Worm (Caenorhabditis elegans) whole organism, midembryonic: ENCODE measurements around the gene hosl-1.

Experiments used
- T22C8.4 ChIP-seq: fragments of 200-800 bp; sonication (Bioruptor generic); IDR thresholded peaks from 2 replicates; pipeline ENCODE4 v1.3.6; 2022; ENCODE audit warnings: missing genetic modification characterization, missing compliant biosample characterization
- cog-1 ChIP-seq: sonication (generic microtip); optimal IDR thresholded peaks from 2 replicates; lab custom pipeline; 2016; ENCODE audit warnings: missing genetic modification characterization, missing compliant biosample characterization
- flt-1 ChIP-seq: fragments of 200-800 bp; sonication (Bioruptor generic); IDR thresholded peaks from 2 replicates; pipeline ENCODE4 v1.3.6; 2022; ENCODE audit warnings: missing genetic modification characterization, missing compliant biosample characterization
- klf-2 ChIP-seq: fragments of 200-800 bp; sonication (Bioruptor generic); conservative IDR thresholded peaks from 2 replicates; pipeline ENCODE4 v1.3.6; 2022; ENCODE audit warnings: missing genetic modification reagents, missing genetic modification characterization, missing compliant biosample characterization
- med-1 ChIP-seq: sonication (generic microtip); optimal IDR thresholded peaks from 2 replicates; lab custom pipeline; 2017; ENCODE audit warnings: missing genetic modification characterization, mild to moderate bottlenecking, missing compliant biosample characterization, antibody characterized with exemption, missing genetic modification reagents; ENCODE audit not compliant: insufficient read depth
- ref-1 ChIP-seq: fragments of 200-800 bp; sonication (Bioruptor generic); conservative IDR thresholded peaks from 2 replicates; pipeline ENCODE4 v1.3.6; 2022; ENCODE audit warnings: missing genetic modification reagents, missing genetic modification characterization, missing compliant biosample characterization
- tab-1 ChIP-seq: fragments of 200-800 bp; sonication (Bioruptor generic); IDR thresholded peaks from 2 replicates; pipeline ENCODE4 v1.3.6; 2022; ENCODE audit warnings: missing genetic modification characterization, missing compliant biosample characterization
- ztf-23 ChIP-seq: fragments of 200-800 bp; sonication (Bioruptor generic); IDR thresholded peaks from 2 replicates; pipeline ENCODE4 v1.3.6; 2022; ENCODE audit warnings: missing genetic modification reagents, missing genetic modification characterization, missing compliant biosample characterization
- ztf-29 ChIP-seq: fragments of 200-800 bp; sonication (Bioruptor generic); IDR thresholded peaks from 2 replicates; pipeline ENCODE4 v1.3.6; 2022; ENCODE audit warnings: missing genetic modification reagents, missing genetic modification characterization, missing compliant biosample characterization

Gene hosl-1

DNA sequence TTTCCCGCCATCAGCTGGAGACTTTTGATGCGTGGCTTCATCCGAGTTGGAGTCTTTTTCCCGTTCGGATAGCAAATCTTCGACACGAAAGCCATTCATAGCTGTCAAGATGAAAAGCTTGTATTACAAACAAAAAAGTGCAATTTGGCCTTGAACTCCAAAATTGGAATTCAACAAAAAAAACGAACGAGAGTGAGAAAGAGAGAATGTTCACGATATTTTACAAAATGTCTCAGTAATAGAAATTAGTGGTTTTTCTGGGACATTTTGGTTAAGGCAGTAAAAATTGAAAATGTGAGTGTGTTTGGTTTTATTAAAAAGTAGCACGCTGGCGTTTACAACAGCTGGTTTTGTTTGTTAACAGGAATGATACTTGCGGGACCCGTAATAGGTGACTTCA, 17.1 kb downstream of the hosl-1 start, which contains the start of gene ceh-1:
Gene ceh-1, minus strand, starts transcription at position 101 of the 400 bp plus-strand sequence.
- TF ChIP-seq ref-1 (GFP tag; lab: Robert Waterston, UW): no peak
- TF ChIP-seq cog-1 (tag; lab: Kevin White, UChicago): no peak
- no peak for TF ChIP-seq ztf-29
- TF ChIP-seq klf-2 (GFP tag; lab: Robert Waterston, UW): no peak
- no peak for TF ChIP-seq tab-1 (GFP tag; lab: Robert Waterston, UW)
- TF ChIP-seq flt-1: no peak
- TF ChIP-seq med-1: no peak
- no peak for TF ChIP-seq ztf-23
- TF ChIP-seq T22C8.4 (GFP tag; lab: Robert Waterston, UW): no peak

- TF ChIP-seq T22C8.4 (GFP tag; lab: Robert Waterston, UW) (no peak), tab-1 (GFP tag; lab: Robert Waterston, UW) (no peak), ztf-29 (no peak), flt-1 (no peak), ref-1 (GFP tag; lab: Robert Waterston, UW) (no peak), klf-2 (GFP tag; lab: Robert Waterston, UW) (no peak)
Measured at ce11 chrX:4657577-4657976, 20.7 kb downstream of the hosl-1 start.

DNA sequence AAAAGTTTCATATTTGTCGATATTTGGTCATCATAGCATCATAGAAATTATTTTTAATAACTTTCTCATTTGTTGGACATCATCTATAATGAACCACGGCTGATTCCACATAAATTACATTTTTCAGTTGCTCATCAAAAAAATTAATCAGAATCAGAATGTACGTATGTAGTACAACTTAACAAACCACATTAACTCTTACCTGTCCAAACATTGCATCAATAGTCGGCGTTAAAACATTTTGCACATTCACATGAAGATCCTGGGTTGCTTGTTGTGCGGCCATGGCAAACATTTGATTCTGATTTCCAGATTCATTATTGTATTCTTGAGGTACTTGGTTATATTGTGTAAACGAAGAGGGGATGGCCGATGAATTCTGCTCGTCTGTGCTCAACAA, 21.4 kb downstream of the hosl-1 start:
- TF ChIP-seq ztf-23 (no peak), ref-1 (GFP tag; lab: Robert Waterston, UW) (no peak), klf-2 (GFP tag; lab: Robert Waterston, UW) (no peak), tab-1 (GFP tag; lab: Robert Waterston, UW) (no peak), ztf-29 (no peak), T22C8.4 (GFP tag; lab: Robert Waterston, UW) (no peak), cog-1 (tag; lab: Kevin White, UChicago) (no peak), med-1 (no peak), flt-1 (no peak)

ce11 chrX:4658706-4659105, 21.8 kb downstream of the hosl-1 start:
- TF ChIP-seq cog-1 (tag; lab: Kevin White, UChicago): no peak
- no peak for TF ChIP-seq flt-1
- no peak for TF ChIP-seq med-1

DNA sequence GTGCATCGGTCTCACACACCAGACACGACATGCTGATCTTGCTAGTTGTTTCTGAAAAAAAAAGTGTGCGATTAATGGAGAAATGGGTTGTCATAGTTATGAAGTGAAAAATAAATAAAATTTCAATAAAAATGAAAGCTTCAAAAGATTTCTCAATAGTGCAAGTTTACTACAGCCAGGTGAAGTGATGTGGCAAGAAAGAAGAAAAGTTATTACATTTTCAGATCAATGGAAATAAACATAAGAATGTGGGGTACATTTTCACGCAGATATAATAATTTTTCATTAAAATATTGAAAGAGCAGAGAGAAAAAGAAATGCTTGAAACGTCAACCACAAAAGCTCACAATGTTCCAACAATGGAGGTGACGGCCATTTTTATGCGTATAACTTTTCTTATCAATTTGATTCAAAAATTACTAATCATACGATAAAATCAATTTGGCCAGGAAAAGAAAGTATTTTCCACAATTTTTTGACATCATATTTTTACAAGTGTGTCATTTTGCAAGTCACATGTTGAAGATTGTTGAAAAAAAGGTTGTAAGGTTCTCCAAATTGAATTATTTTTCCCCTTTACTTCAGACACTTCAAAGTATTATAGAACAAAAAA, 23.5 kb downstream of the hosl-1 start, which contains the start of gene nhr-45:
Gene nhr-45, minus strand, starts transcription at position 51 of the 613 bp plus-strand sequence.
- TF ChIP-seq tab-1 (GFP tag; lab: Robert Waterston, UW) (no peak), ref-1 (GFP tag; lab: Robert Waterston, UW) (no peak), ztf-29 (no peak), ztf-23 (no peak), med-1 (no peak), flt-1 (no peak), klf-2 (GFP tag; lab: Robert Waterston, UW) (no peak), cog-1 (tag; lab: Kevin White, UChicago) (no peak), T22C8.4 (GFP tag; lab: Robert Waterston, UW) (no peak)

DNA sequence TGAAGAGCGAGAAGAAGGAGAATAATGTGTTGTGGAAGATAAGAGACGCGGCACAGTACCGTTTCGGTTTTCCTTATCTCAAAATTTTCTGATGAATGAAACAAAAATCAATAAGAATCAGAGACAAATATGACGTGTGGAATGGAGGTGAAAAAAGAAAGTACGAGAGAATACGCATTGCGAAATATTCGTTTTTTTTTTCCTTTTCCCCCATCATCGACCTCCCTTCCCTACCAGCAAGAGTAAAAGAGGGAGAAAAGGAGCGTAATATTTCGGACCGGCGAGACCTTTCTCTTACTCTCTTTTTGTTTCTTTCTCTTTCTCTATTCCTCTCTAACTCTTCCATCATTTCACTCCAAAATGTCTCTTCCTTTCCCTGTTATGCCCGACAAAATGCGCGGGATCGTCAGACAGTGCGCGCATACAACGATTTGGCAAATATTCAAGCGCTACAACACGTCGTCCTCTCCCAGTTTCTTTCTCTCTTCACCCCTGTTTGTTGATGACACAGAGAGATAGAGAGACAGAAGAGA, 25.4 kb downstream of the hosl-1 start:
- TF ChIP-seq cog-1 (tag; lab: Kevin White, UChicago) (no peak), ztf-23 (no peak), med-1 (no peak), ztf-29 (no peak), ref-1 (GFP tag; lab: Robert Waterston, UW) (no peak), tab-1 (GFP tag; lab: Robert Waterston, UW) (no peak), klf-2 (GFP tag; lab: Robert Waterston, UW) (no peak), T22C8.4 (GFP tag; lab: Robert Waterston, UW) (no peak), flt-1 (no peak)

ce11 chrX:4662964-4663684, 26.2 kb downstream of the hosl-1 start:
- no peak for TF ChIP-seq T22C8.4 (GFP tag; lab: Robert Waterston, UW)
- TF ChIP-seq klf-2 (GFP tag; lab: Robert Waterston, UW): no peak
- TF ChIP-seq tab-1 (GFP tag; lab: Robert Waterston, UW): no peak
- no peak for TF ChIP-seq ztf-23

- no peak for TF ChIP-seq ref-1 (GFP tag; lab: Robert Waterston, UW)
- no peak for TF ChIP-seq flt-1
- TF ChIP-seq tab-1 (GFP tag; lab: Robert Waterston, UW): no peak
- TF ChIP-seq klf-2 (GFP tag; lab: Robert Waterston, UW): no peak
- TF ChIP-seq med-1: no peak
- TF ChIP-seq ztf-29: no peak
- no peak for TF ChIP-seq cog-1 (tag; lab: Kevin White, UChicago)
- TF ChIP-seq ztf-23: no peak
- no peak for TF ChIP-seq T22C8.4 (GFP tag; lab: Robert Waterston, UW)
Measured at ce11 chrX:4664649-4665048, 27.7 kb downstream of the hosl-1 start.

DNA sequence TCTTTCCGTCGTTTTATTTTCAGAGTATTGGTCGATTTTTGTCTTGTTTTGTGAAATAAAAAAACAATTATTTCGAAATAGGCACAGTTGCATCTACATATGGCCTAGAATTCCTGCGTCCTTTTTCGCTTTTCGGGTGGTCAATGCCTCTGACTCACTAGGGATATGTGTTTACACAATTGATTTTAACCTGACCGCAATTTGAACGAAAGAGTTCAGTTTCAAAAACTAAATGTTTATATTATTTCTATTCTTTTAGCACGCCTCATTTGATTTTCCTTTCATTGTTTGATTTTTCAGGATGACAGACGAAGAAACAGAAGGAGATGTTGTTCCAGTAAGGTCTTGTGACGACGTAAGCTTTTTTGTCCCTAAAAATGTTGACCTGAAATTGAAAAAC, 30.9 kb downstream of the hosl-1 start, which contains the start of gene mfsd-12:
Gene mfsd-12, plus strand, starts transcription at position 301 of the 400 bp plus-strand sequence.
- TF ChIP-seq ztf-29 (no peak), ztf-23 (no peak), T22C8.4 (GFP tag; lab: Robert Waterston, UW) (no peak), med-1 (no peak), flt-1 (no peak), tab-1 (GFP tag; lab: Robert Waterston, UW) (no peak), klf-2 (GFP tag; lab: Robert Waterston, UW) (no peak), ref-1 (GFP tag; lab: Robert Waterston, UW) (no peak), cog-1 (tag; lab: Kevin White, UChicago) (no peak)

DNA sequence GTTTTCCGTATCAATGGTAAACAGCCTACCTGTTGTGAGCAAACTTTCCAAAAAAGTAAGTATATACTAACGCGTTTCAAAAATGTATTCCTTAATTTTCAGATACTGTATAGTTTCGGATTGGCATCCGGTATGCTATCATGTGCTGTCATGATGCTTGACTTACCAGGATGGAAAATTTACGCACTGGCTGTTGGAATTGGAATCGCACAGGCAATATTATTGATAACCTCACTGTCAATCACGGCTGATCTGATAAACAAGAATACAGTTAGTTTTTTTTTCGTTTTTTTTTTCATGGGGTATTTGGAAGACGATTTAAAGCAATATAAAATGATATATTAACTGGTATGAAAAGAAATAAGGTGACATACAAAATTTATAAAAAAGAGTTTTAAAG, 34.9 kb downstream of the hosl-1 start:
- TF ChIP-seq tab-1 (GFP tag; lab: Robert Waterston, UW) (no peak), med-1 (no peak), flt-1 (no peak), ref-1 (GFP tag; lab: Robert Waterston, UW) (no peak), cog-1 (tag; lab: Kevin White, UChicago) (no peak)
